Fruit fly (Drosophila melanogaster) whole organism, prepupa: ENCODE results near the gene Cftr.
A peak's percentile ranks its signal among the peaks of the same experiment; 100 is the strongest.

Experiments
- Blimp-1 ChIP-seq: fragments of 200-800 bp; sonication (Bioruptor generic); optimal IDR thresholded peaks from 3 replicates; lab custom pipeline; 2017; ENCODE audit warnings: missing biosample characterization, missing genetic modification characterization, mild to moderate bottlenecking, moderate library complexity, missing genetic modification reagents
- CG10631 ChIP-seq: fragments of 200-800 bp; sonication (Bioruptor generic); optimal IDR thresholded peaks from 2 replicates; lab custom pipeline; 2016; ENCODE audit warnings: missing biosample characterization, missing genetic modification characterization
- CG11902 ChIP-seq: fragments of 200-800 bp; sonication (Bioruptor generic); optimal IDR thresholded peaks from 3 replicates; lab custom pipeline; 2016; ENCODE audit warnings: missing biosample characterization, missing genetic modification characterization
- CG15336 ChIP-seq: fragments of 200-800 bp; sonication (Bioruptor generic); IDR thresholded peaks from 2 replicates; pipeline ENCODE4 v1.3.6; 2022; ENCODE audit warnings: missing biosample characterization, missing genetic modification characterization
- CG16779 ChIP-seq: fragments of 200-800 bp; sonication (Bioruptor generic); optimal IDR thresholded peaks from 3 replicates; lab custom pipeline; 2017; ENCODE audit warnings: missing biosample characterization, mild to moderate bottlenecking, missing genetic modification characterization
- CG31627 ChIP-seq: fragments of 200-800 bp; sonication (Bioruptor generic); optimal IDR thresholded peaks from 3 replicates; lab custom pipeline; 2016; ENCODE audit warnings: missing biosample characterization, missing genetic modification characterization
- CG32006 ChIP-seq: fragments of 200-800 bp; sonication (Bioruptor generic); optimal IDR thresholded peaks from 3 replicates; lab custom pipeline; 2017; ENCODE audit warnings: missing biosample characterization, mild to moderate bottlenecking, missing genetic modification characterization
- CG34406 ChIP-seq: fragments of 200-800 bp; sonication (Bioruptor generic); optimal IDR thresholded peaks from 3 replicates; lab custom pipeline; 2016; ENCODE audit warnings: missing biosample characterization, missing genetic modification characterization
- CG3919 ChIP-seq: fragments of 200-800 bp; sonication (Bioruptor generic); optimal IDR thresholded peaks from 3 replicates; lab custom pipeline; 2016; ENCODE audit warnings: missing biosample characterization, missing genetic modification characterization
- CG4318 ChIP-seq: fragments of 200-800 bp; sonication (Bioruptor generic); optimal IDR thresholded peaks from 3 replicates; lab custom pipeline; 2017; ENCODE audit warnings: missing biosample characterization, mild to moderate bottlenecking, missing genetic modification characterization
- CG6163 ChIP-seq: fragments of 200-800 bp; sonication (Bioruptor generic); IDR thresholded peaks from 3 replicates; pipeline ENCODE4 v1.3.6; 2022; ENCODE audit warnings: missing biosample characterization, missing genetic modification characterization
- CG6276 ChIP-seq: fragments of 200-800 bp; sonication (Bioruptor generic); optimal IDR thresholded peaks from 2 replicates; lab custom pipeline; 2017; ENCODE audit warnings: missing biosample characterization, mild to moderate bottlenecking, missing genetic modification characterization
- CG6792 ChIP-seq: fragments of 200-800 bp; sonication (Bioruptor generic); optimal IDR thresholded peaks from 3 replicates; lab custom pipeline; 2016; ENCODE audit warnings: missing biosample characterization, missing genetic modification characterization
- CG6808 ChIP-seq: fragments of 200-800 bp; sonication (Bioruptor generic); optimal IDR thresholded peaks from 3 replicates; lab custom pipeline; 2017; ENCODE audit warnings: missing biosample characterization, missing genetic modification characterization, mild to moderate bottlenecking, moderate library complexity, missing genetic modification reagents
- CG6854 ChIP-seq: fragments of 200-800 bp; sonication (Bioruptor generic); optimal IDR thresholded peaks from 2 replicates; lab custom pipeline; 2017; ENCODE audit warnings: missing biosample characterization, mild to moderate bottlenecking, missing genetic modification characterization
- CG7368 ChIP-seq: fragments of 200-800 bp; sonication (Bioruptor generic); optimal IDR thresholded peaks from 3 replicates; lab custom pipeline; 2016; ENCODE audit warnings: missing biosample characterization, missing genetic modification characterization
- CG8119 ChIP-seq: fragments of 200-800 bp; sonication (Bioruptor generic); IDR thresholded peaks from 3 replicates; pipeline ENCODE4 v1.3.6; 2022; ENCODE audit warnings: missing biosample characterization, missing genetic modification characterization
- CG9139 ChIP-seq: fragments of 200-800 bp; sonication (Bioruptor generic); optimal IDR thresholded peaks from 3 replicates; lab custom pipeline; 2017; ENCODE audit warnings: missing biosample characterization, mild to moderate bottlenecking, missing genetic modification characterization
- Eip75B ChIP-seq: fragments of 200-800 bp; sonication (Bioruptor generic); optimal IDR thresholded peaks from 3 replicates; lab custom pipeline; 2016; ENCODE audit warnings: missing biosample characterization, missing genetic modification characterization
- Eip78C ChIP-seq: fragments of 200-800 bp; sonication (Bioruptor generic); peaks from one replicate; lab custom pipeline; 2016; ENCODE audit warnings: missing biosample characterization, missing genetic modification characterization
- Eip93F ChIP-seq: fragments of 200-800 bp; sonication (Bioruptor generic); optimal IDR thresholded peaks from 2 replicates; lab custom pipeline; 2016; ENCODE audit warnings: missing biosample characterization, mild to moderate bottlenecking, missing genetic modification characterization
- Ets21C ChIP-seq: fragments of 200-800 bp; sonication (Bioruptor generic); optimal IDR thresholded peaks from 3 replicates; lab custom pipeline; 2016; ENCODE audit warnings: missing biosample characterization, missing genetic modification characterization
- Ets96B ChIP-seq: fragments of 200-800 bp; optimal IDR thresholded peaks from 2 replicates; lab custom pipeline; 2019; ENCODE audit warnings: missing biosample characterization, mild to moderate bottlenecking, missing genetic modification characterization, moderate library complexity
- Hr38 ChIP-seq: sonication (Bioruptor generic); optimal IDR thresholded peaks from 2 replicates; lab custom pipeline; 2016; ENCODE audit warnings: missing biosample characterization, missing genetic modification characterization
- Hr39 ChIP-seq: fragments of 200-800 bp; sonication (Bioruptor generic); optimal IDR thresholded peaks from 2 replicates; lab custom pipeline; 2016; ENCODE audit warnings: missing biosample characterization, missing genetic modification characterization
- Hr4 ChIP-seq: fragments of 200-800 bp; sonication (Bioruptor generic); optimal IDR thresholded peaks from 3 replicates; lab custom pipeline; 2016; ENCODE audit warnings: missing biosample characterization, missing genetic modification characterization
- Lpt ChIP-seq: fragments of 200-800 bp; sonication (Bioruptor generic); optimal IDR thresholded peaks from 3 replicates; lab custom pipeline; 2016; ENCODE audit warnings: missing biosample characterization, missing genetic modification characterization
- Met ChIP-seq: fragments of 200-800 bp; sonication (Bioruptor generic); optimal IDR thresholded peaks from 3 replicates; lab custom pipeline; 2016; ENCODE audit warnings: missing biosample characterization, missing genetic modification characterization
- OdsH ChIP-seq: fragments of 200-800 bp; sonication (Bioruptor generic); optimal IDR thresholded peaks from 3 replicates; lab custom pipeline; 2016; ENCODE audit warnings: missing biosample characterization, missing genetic modification characterization
- Sox102F ChIP-seq: fragments of 200-800 bp; sonication (Bioruptor generic); optimal IDR thresholded peaks from 2 replicates; lab custom pipeline; 2016; ENCODE audit warnings: missing biosample characterization, mild to moderate bottlenecking, missing genetic modification characterization
- Sox14 ChIP-seq: fragments of 200-800 bp; sonication (Bioruptor generic); optimal IDR thresholded peaks from 3 replicates; lab custom pipeline; 2016; ENCODE audit warnings: missing biosample characterization, missing genetic modification characterization
- Sox15 ChIP-seq: fragments of 200-800 bp; sonication (Bioruptor generic); optimal IDR thresholded peaks from 3 replicates; lab custom pipeline; 2016; ENCODE audit warnings: missing biosample characterization, missing genetic modification characterization
- achi ChIP-seq: fragments of 200-800 bp; sonication (Bioruptor generic); optimal IDR thresholded peaks from 3 replicates; lab custom pipeline; 2016; ENCODE audit warnings: missing biosample characterization, missing genetic modification characterization
- acj6 ChIP-seq: fragments of 200-800 bp; sonication (Bioruptor generic); optimal IDR thresholded peaks from 3 replicates; lab custom pipeline; 2016; ENCODE audit warnings: missing biosample characterization, missing genetic modification characterization
- cyc ChIP-seq: fragments of 200-800 bp; sonication (Bioruptor generic); optimal IDR thresholded peaks from 3 replicates; lab custom pipeline; 2016; ENCODE audit warnings: missing biosample characterization, missing genetic modification characterization
- dsx ChIP-seq: fragments of 200-800 bp; optimal IDR thresholded peaks from 3 replicates; lab custom pipeline; 2019; ENCODE audit warnings: missing biosample characterization, mild to moderate bottlenecking, missing genetic modification characterization, moderate library complexity; ENCODE audit not compliant: poor library complexity, severe bottlenecking
- esn ChIP-seq: fragments of 200-800 bp; sonication (Bioruptor generic); optimal IDR thresholded peaks from 2 replicates; lab custom pipeline; 2016; ENCODE audit warnings: missing biosample characterization, mild to moderate bottlenecking, missing genetic modification characterization, moderate library complexity
- fd85E ChIP-seq: fragments of 200-800 bp; sonication (Bioruptor generic); optimal IDR thresholded peaks from 3 replicates; lab custom pipeline; 2016; ENCODE audit warnings: missing biosample characterization, missing genetic modification characterization
- fkh ChIP-seq: fragments of 200-800 bp; sonication (Bioruptor generic); optimal IDR thresholded peaks from 3 replicates; lab custom pipeline; 2017; ENCODE audit warnings: missing biosample characterization, mild to moderate bottlenecking, missing genetic modification characterization, moderate library complexity
- lz ChIP-seq: fragments of 200-800 bp; sonication (Bioruptor generic); optimal IDR thresholded peaks from 3 replicates; lab custom pipeline; 2016; ENCODE audit warnings: missing biosample characterization, missing genetic modification characterization
- net ChIP-seq: fragments of 200-800 bp; sonication (Bioruptor generic); optimal IDR thresholded peaks from 3 replicates; lab custom pipeline; 2016; ENCODE audit warnings: missing biosample characterization, missing genetic modification characterization
- pdm3 ChIP-seq: fragments of 200-800 bp; sonication (Bioruptor generic); optimal IDR thresholded peaks from 3 replicates; lab custom pipeline; 2016; ENCODE audit warnings: missing biosample characterization, missing genetic modification characterization
- spab ChIP-seq: fragments of 200-800 bp; sonication (Bioruptor generic); optimal IDR thresholded peaks from 2 replicates; lab custom pipeline; 2017; ENCODE audit warnings: missing biosample characterization, mild to moderate bottlenecking, missing genetic modification characterization, missing genetic modification reagents
- ss ChIP-seq, 2 experiments: fragments of 200-800 bp; sonication (Bioruptor generic); optimal IDR thresholded peaks; 2 replicates in 1 of 2; 3 replicates in 1 of 2; lab custom pipeline; 2017 to 2018; ENCODE audit warnings: mild to moderate bottlenecking in 2 of 2, missing biosample characterization in 2 of 2, missing genetic modification characterization in 2 of 2, moderate library complexity in 1 of 2
- topi ChIP-seq: fragments of 200-800 bp; sonication (Bioruptor generic); optimal IDR thresholded peaks from 3 replicates; lab custom pipeline; 2016; ENCODE audit warnings: missing biosample characterization, missing genetic modification characterization
- vri ChIP-seq: fragments of 200-800 bp; sonication (Bioruptor generic); optimal IDR thresholded peaks from 3 replicates; lab custom pipeline; 2016; ENCODE audit warnings: missing biosample characterization, mild to moderate bottlenecking, missing genetic modification characterization

Cftr gene

DNA sequence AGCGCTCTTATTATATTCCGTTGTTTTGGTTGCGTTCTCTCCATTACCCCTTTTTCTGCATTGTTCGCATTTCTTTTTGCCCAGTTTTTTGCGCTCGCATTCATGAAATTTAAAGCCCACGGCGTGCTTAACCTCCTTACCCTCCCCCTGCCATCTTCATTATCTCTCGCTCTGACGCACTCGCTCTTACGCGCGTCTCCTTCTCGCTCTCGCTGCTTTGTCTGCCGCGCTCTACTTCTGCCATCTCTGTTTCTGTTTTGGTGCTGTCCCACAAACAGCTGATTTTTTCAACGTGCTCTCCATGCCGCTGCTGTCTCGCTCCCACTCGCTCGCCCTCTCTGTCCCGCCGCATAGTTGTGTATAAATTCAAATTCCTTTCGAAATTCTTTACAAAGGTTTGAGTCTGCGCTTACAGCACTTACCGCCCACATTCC, 42.8 kb upstream of the Cftr start (continued):
- TF ChIP-seq CG6792 (GFP tag; lab: Kevin White, UChicago) (no peak), CG15336 (no peak), dsx (peak; percentile 47), CG31627 (GFP tag; lab: Kevin White, UChicago) (no peak), CG4318 (no peak), fd85E (GFP tag; lab: Kevin White, UChicago) (no peak), vri (GFP tag; lab: Kevin White, UChicago) (no peak), Blimp-1 (no peak), pdm3 (GFP tag; lab: Kevin White, UChicago) (no peak), Sox102F (peak; percentile 70), Ets21C (GFP tag; lab: Kevin White, UChicago) (no peak), acj6 (GFP tag; lab: Kevin White, UChicago) (no peak), CG11902 (GFP tag; lab: Kevin White, UChicago) (no peak), lz (no peak), Ets96B (no peak), ss (GFP tag; optimal IDR thresholded peaks at IDR 0.05; lab: Kevin White, UChicago) (peak; percentile 53 to 69), fkh (no peak)

DNA sequence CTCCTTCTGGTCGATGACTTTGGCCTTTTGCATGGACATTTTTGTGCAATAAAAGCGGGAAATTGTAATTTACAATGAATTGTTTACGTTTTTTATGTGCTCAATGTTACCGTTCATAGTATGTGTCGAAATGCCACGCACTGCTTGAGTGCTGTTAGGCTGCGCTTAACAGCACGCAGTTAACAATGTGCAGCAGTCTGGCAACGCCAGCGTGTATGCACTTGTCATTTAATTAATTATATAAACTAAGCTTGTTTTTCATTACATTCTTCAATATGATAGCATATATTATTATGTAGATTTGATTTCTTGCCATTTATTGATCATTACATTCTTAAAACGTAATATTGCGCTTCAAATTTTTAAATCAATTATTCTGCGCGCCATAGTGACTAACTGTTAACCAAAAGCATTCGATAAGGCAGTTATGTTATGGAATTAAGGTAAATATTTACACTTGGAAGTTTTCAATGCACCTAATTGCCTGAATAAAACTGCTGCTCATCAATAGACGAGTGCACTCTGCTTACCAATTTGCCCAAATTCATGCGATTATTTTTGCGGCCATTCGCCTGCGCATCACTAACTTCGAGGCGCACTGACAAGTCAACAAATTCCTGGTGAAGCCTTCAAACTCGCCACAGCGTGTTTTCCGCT, 41.5 kb upstream of the Cftr start, which contains the start of the genes CG13625 and mld:
TSS of gene CG13625 (minus strand) at position 119 of the 657 bp plus-strand sequence.
TSS of gene mld (plus strand) at position 612 of the 657 bp plus-strand sequence.
- peak; percentile 37 for TF ChIP-seq CG31627 (GFP tag; lab: Kevin White, UChicago)
- peak; percentile 44 for TF ChIP-seq CG3919 (GFP tag; lab: Kevin White, UChicago)
- TF ChIP-seq CG10631 (GFP tag; lab: Kevin White, UChicago) = peak; percentile 10
- peak; percentile 66 for TF ChIP-seq achi (GFP tag; lab: Kevin White, UChicago)
- peak; percentile 35 for TF ChIP-seq cyc
- no peak for TF ChIP-seq CG8119 (GFP tag; lab: Robert Waterston, UW)
- peak; percentile 25 for TF ChIP-seq Eip75B
- peak; percentile 4 for TF ChIP-seq CG34406 (GFP tag; lab: Kevin White, UChicago)
- no peak for TF ChIP-seq CG9139
- TF ChIP-seq Hr39 (GFP tag; lab: Kevin White, UChicago) = peak; percentile 36
- TF ChIP-seq OdsH (GFP tag; lab: Kevin White, UChicago) = peak; percentile 17
- peak; percentile 35 for TF ChIP-seq Sox102F
- peak; percentile 35 for TF ChIP-seq Hr4 (GFP tag; lab: Kevin White, UChicago)
- TF ChIP-seq CG7368 (GFP tag; lab: Kevin White, UChicago) = no peak
- TF ChIP-seq esn (GFP tag; lab: Kevin White, UChicago) = peak; percentile 56
- peak; percentile 91 for TF ChIP-seq fkh
- peak; percentile 49 for TF ChIP-seq pdm3 (GFP tag; lab: Kevin White, UChicago)
- TF ChIP-seq Sox15 (GFP tag; lab: Kevin White, UChicago) = no peak
- peak; percentile 11 for TF ChIP-seq Sox14 (GFP tag; lab: Kevin White, UChicago)
- no peak for TF ChIP-seq ss (GFP tag; optimal IDR thresholded peaks at IDR 0.05; lab: Kevin White, UChicago)
- peak; percentile 2 for TF ChIP-seq acj6 (GFP tag; lab: Kevin White, UChicago)
- peak; percentile 31 for TF ChIP-seq Met
- peak; percentile 31 for TF ChIP-seq topi (GFP tag; lab: Kevin White, UChicago)
- peak; percentile 67 for TF ChIP-seq Eip78C (GFP tag; lab: Kevin White, UChicago)
- TF ChIP-seq CG32006 (GFP tag; lab: Kevin White, UChicago) = peak; percentile 11
- TF ChIP-seq lz = peak; percentile 37
- TF ChIP-seq, all 60 proteins: peak for 21

DNA sequence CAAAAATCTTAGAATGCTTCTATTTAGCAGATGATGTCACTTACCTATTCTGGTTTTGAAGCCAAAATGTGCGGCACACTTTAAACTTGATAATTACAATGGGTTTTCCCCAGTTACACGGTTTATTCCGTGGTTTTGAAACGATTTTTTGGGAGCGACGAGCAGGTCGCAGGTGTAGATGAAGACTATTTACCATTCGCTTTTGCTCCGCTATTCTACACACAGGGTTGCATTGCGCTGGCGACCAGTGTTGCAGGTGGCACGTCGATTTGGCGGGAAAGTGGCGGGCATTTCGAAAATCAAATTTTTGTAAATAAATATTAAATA, 38.9 kb upstream of the Cftr start, which contains the start of gene REPTOR:
TSS of gene REPTOR (minus strand) at position 196 of the 327 bp plus-strand sequence.
- TF ChIP-seq OdsH (GFP tag; lab: Kevin White, UChicago) = no peak
- no peak for TF ChIP-seq achi (GFP tag; lab: Kevin White, UChicago)
- peak; percentile 34 for TF ChIP-seq Sox102F
- TF ChIP-seq Lpt (GFP tag; lab: Kevin White, UChicago) = no peak
- peak; percentile 6 for TF ChIP-seq acj6 (GFP tag; lab: Kevin White, UChicago)
- no peak for TF ChIP-seq CG6276
- no peak for TF ChIP-seq net (GFP tag; lab: Kevin White, UChicago)
- TF ChIP-seq CG6854 (GFP tag; lab: Kevin White, UChicago) = no peak
- peak; percentile 1 for TF ChIP-seq CG6792 (GFP tag; lab: Kevin White, UChicago)
- peak; percentile 21 for TF ChIP-seq dsx
- TF ChIP-seq Eip78C (GFP tag; lab: Kevin White, UChicago) = peak; percentile 36
- TF ChIP-seq spab (GFP tag; lab: Kevin White, UChicago) = no peak
- TF ChIP-seq vri (GFP tag; lab: Kevin White, UChicago) = peak; percentile 38
- TF ChIP-seq Eip93F (GFP tag; lab: Kevin White, UChicago) = peak; percentile 30
- TF ChIP-seq Hr38 (GFP tag; lab: Kevin White, UChicago) = no peak
- no peak for TF ChIP-seq Eip75B
- no peak for TF ChIP-seq CG6163 (GFP tag; lab: Robert Waterston, UW)
- TF ChIP-seq lz = peak; percentile 3
- TF ChIP-seq CG6808 = peak; percentile 13
- peak; percentile 16 for TF ChIP-seq CG16779 (tag; lab: Kevin White, UChicago)
- no peak for TF ChIP-seq Sox15 (GFP tag; lab: Kevin White, UChicago)
